Worm (Caenorhabditis elegans) whole organism, L1 larva: ENCODE results near the gene srj-6.

Source experiments
- C04F5.9 ChIP-seq: sonication (generic microtip); optimal IDR thresholded peaks from 2 replicates; lab custom pipeline; 2016; ENCODE audit warnings: missing genetic modification characterization, missing compliant biosample characterization
- C16A3.4 ChIP-seq: fragments of 150-350 bp; optimal IDR thresholded peaks from 2 replicates; lab custom pipeline; 2014; ENCODE audit warnings: missing biosample characterization, missing genetic modification characterization
- C34B4.2 ChIP-seq: sonication (generic microtip); optimal IDR thresholded peaks from 2 replicates; lab custom pipeline; 2017; ENCODE audit warnings: mild to moderate bottlenecking, missing genetic modification characterization, missing compliant biosample characterization
- Y116A8C.19 ChIP-seq: sonication (generic microtip); optimal IDR thresholded peaks from 2 replicates; lab custom pipeline; 2016; ENCODE audit warnings: missing compliant biosample characterization, missing genetic modification characterization, borderline replicate concordance
- aha-1 ChIP-seq: fragments of 150-350 bp; optimal IDR thresholded peaks from 2 replicates; lab custom pipeline; 2014; ENCODE audit warnings: missing biosample characterization, missing genetic modification characterization
- alr-1 ChIP-seq: fragments of 200-800 bp; sonication (Bioruptor generic); optimal IDR thresholded peaks from 2 replicates; lab custom pipeline; 2018; ENCODE audit warnings: borderline replicate concordance, mild to moderate bottlenecking, missing genetic modification characterization, missing compliant biosample characterization
- aly-2 ChIP-seq: fragments of 150-350 bp; optimal IDR thresholded peaks from 2 replicates; lab custom pipeline; 2014; ENCODE audit warnings: missing biosample characterization, missing genetic modification characterization
- ama-1 ChIP-seq: fragments of 150-350 bp; optimal IDR thresholded peaks from 2 replicates; lab custom pipeline; 2014
- ceh-8 ChIP-seq: fragments of 200-800 bp; sonication (Bioruptor generic); optimal IDR thresholded peaks from 2 replicates; lab custom pipeline; 2018; ENCODE audit warnings: mild to moderate bottlenecking, missing genetic modification characterization, moderate library complexity, missing compliant biosample characterization
- ceh-82 ChIP-seq, 3 experiments: fragments of 150-350 bp in 1 of 3; sonication (generic microtip) in 2 of 3; optimal IDR thresholded peaks; 2 replicates each; lab custom pipeline; 2014 to 2017; ENCODE audit warnings: missing biosample characterization in 3 of 3, missing genetic modification characterization in 3 of 3
- ces-1 ChIP-seq: fragments of 150-350 bp; optimal IDR thresholded peaks from 2 replicates; lab custom pipeline; 2014; ENCODE audit warnings: missing biosample characterization, missing genetic modification reagents, missing genetic modification characterization
- efl-1 ChIP-seq, 4 experiments: fragments of 150-350 bp; optimal IDR thresholded peaks in 3 of 4; peaks in 1 of 4; 1 replicate in 1 of 4; 2 replicates in 3 of 4; lab custom pipeline; 2014; ENCODE audit warnings: missing biosample characterization in 2 of 4, missing genetic modification characterization in 2 of 4, missing genetic modification reagents in 2 of 4
- egl-13 ChIP-seq: sonication (generic microtip); optimal IDR thresholded peaks from 2 replicates; lab custom pipeline; 2016; ENCODE audit warnings: missing genotype, missing genetic modification reagents, missing genetic modification characterization, missing compliant biosample characterization
- egl-27 ChIP-seq, 2 experiments: fragments of 150-350 bp in 1 of 2; sonication (generic microtip); optimal IDR thresholded peaks; 3 replicates each; lab custom pipeline; 2017 to 2018; ENCODE audit warnings: missing biosample characterization in 2 of 2, missing genetic modification characterization in 2 of 2, missing genetic modification reagents in 2 of 2
- elt-2 ChIP-seq: sonication (generic microtip); optimal IDR thresholded peaks from 2 replicates; lab custom pipeline; 2016; ENCODE audit warnings: missing genetic modification characterization, mild to moderate bottlenecking, inconsistent platforms, missing compliant biosample characterization, missing genetic modification reagents
- elt-3 ChIP-seq, 6 experiments: fragments of 150-350 bp in 1 of 6; sonication (generic microtip); optimal IDR thresholded peaks; 2 replicates each; lab custom pipeline; 2017 to 2018; ENCODE audit warnings: missing biosample characterization in 6 of 6, missing genetic modification characterization in 6 of 6, inconsistent platforms in 1 of 6
- fkh-8 ChIP-seq: sonication (generic microtip); optimal IDR thresholded peaks from 2 replicates; lab custom pipeline; 2016; ENCODE audit warnings: mild to moderate bottlenecking, missing genetic modification characterization, missing compliant biosample characterization
- fos-1 ChIP-seq: fragments of 150-350 bp; optimal IDR thresholded peaks from 2 replicates; lab custom pipeline; 2014; ENCODE audit warnings: missing biosample characterization, missing genetic modification characterization
- grh-1 ChIP-seq: fragments of 200-800 bp; sonication (Bioruptor generic); IDR thresholded peaks from 2 replicates; pipeline ENCODE4 v1.3.6; 2022; ENCODE audit warnings: missing genetic modification reagents, missing genetic modification characterization, missing compliant biosample characterization
- hpl-2 ChIP-seq: fragments of 150-350 bp; optimal IDR thresholded peaks from 2 replicates; lab custom pipeline; 2014; ENCODE audit warnings: missing biosample characterization, missing genetic modification reagents, missing genetic modification characterization
- isw-1 ChIP-seq: fragments of 200-800 bp; sonication (Bioruptor generic); IDR thresholded peaks from 2 replicates; pipeline ENCODE4 v1.3.6; 2022; ENCODE audit warnings: missing genetic modification characterization, missing compliant biosample characterization
- lin-13 ChIP-seq: fragments of 150-350 bp; optimal IDR thresholded peaks from 2 replicates; lab custom pipeline; 2014; ENCODE audit warnings: missing biosample characterization, missing genetic modification reagents, missing genetic modification characterization
- lin-35 ChIP-seq, 2 experiments: fragments of 150-350 bp; optimal IDR thresholded peaks; 2 replicates each; lab custom pipeline; 2014; ENCODE audit warnings: missing biosample characterization in 2 of 2, missing genetic modification characterization in 2 of 2, missing genetic modification reagents in 2 of 2
- lsy-2 ChIP-seq, 2 experiments: fragments of 150-350 bp; optimal IDR thresholded peaks; 2 replicates each; lab custom pipeline; 2014; ENCODE audit warnings: missing biosample characterization in 2 of 2, missing genetic modification characterization in 2 of 2
- mab-9 ChIP-seq: fragments of 200-800 bp; sonication (Bioruptor generic); IDR thresholded peaks from 2 replicates; pipeline ENCODE4 v1.3.6; 2022; ENCODE audit warnings: missing genetic modification reagents, missing genetic modification characterization, missing compliant biosample characterization
- mdl-1 ChIP-seq, 2 experiments: fragments of 150-350 bp; optimal IDR thresholded peaks; 2 replicates each; lab custom pipeline; 2014 to 2017; ENCODE audit warnings: missing biosample characterization in 2 of 2, missing genetic modification characterization in 2 of 2, inconsistent platforms in 1 of 2
- mef-2 ChIP-seq: fragments of 150-350 bp; optimal IDR thresholded peaks from 2 replicates; lab custom pipeline; 2014; ENCODE audit warnings: missing biosample characterization, missing genetic modification characterization
- mep-1 ChIP-seq: fragments of 150-350 bp; optimal IDR thresholded peaks from 2 replicates; lab custom pipeline; 2014; ENCODE audit warnings: missing biosample characterization, missing genetic modification characterization
- nhr-12 ChIP-seq: sonication (generic microtip); optimal IDR thresholded peaks from 2 replicates; lab custom pipeline; 2017; ENCODE audit warnings: missing biosample characterization, missing genetic modification characterization
- nhr-19 ChIP-seq: fragments of 200-800 bp; sonication (Bioruptor generic); conservative IDR thresholded peaks from 2 replicates; pipeline ENCODE4 v1.3.6; 2022; ENCODE audit warnings: missing genetic modification characterization, missing compliant biosample characterization
- nhr-20 ChIP-seq: sonication (generic microtip); optimal IDR thresholded peaks from 2 replicates; lab custom pipeline; 2016; ENCODE audit warnings: mild to moderate bottlenecking, missing genetic modification characterization, missing compliant biosample characterization
- nhr-71 ChIP-seq: sonication (generic microtip); optimal IDR thresholded peaks from 2 replicates; lab custom pipeline; 2016; ENCODE audit warnings: mild to moderate bottlenecking, missing genetic modification characterization, moderate library complexity, missing compliant biosample characterization
- nhr-77 ChIP-seq: fragments of 150-350 bp; optimal IDR thresholded peaks from 2 replicates; lab custom pipeline; 2014; ENCODE audit warnings: missing biosample characterization, missing genetic modification characterization
- nhr-84 ChIP-seq: sonication (generic microtip); optimal IDR thresholded peaks from 2 replicates; lab custom pipeline; 2017; ENCODE audit warnings: missing biosample characterization, missing genetic modification characterization
- nhr-85 ChIP-seq: sonication (generic microtip); peaks from one replicate; lab custom pipeline; 2016; ENCODE audit warnings: missing genetic modification characterization, inconsistent platforms, missing compliant biosample characterization
- pag-3 ChIP-seq: sonication (generic microtip); optimal IDR thresholded peaks from 2 replicates; lab custom pipeline; 2017; ENCODE audit warnings: missing genetic modification characterization, mild to moderate bottlenecking, missing compliant biosample characterization, antibody characterized with exemption, borderline replicate concordance; ENCODE audit not compliant: insufficient read depth
- rnt-1 ChIP-seq: sonication (generic microtip); optimal IDR thresholded peaks from 2 replicates; lab custom pipeline; 2016; ENCODE audit warnings: mild to moderate bottlenecking, missing genetic modification characterization, moderate library complexity, missing compliant biosample characterization
- snu-23 ChIP-seq: sonication (generic microtip); optimal IDR thresholded peaks from 2 replicates; lab custom pipeline; 2016; ENCODE audit warnings: missing genetic modification characterization, missing compliant biosample characterization
- sptf-1 ChIP-seq: fragments of 150-350 bp; optimal IDR thresholded peaks from 2 replicates; lab custom pipeline; 2014; ENCODE audit warnings: missing biosample characterization, missing genetic modification characterization
- sup-37 ChIP-seq: fragments of 200-800 bp; sonication (Bioruptor generic); optimal IDR thresholded peaks from 2 replicates; lab custom pipeline; 2018; ENCODE audit warnings: mild to moderate bottlenecking, missing genetic modification characterization, missing compliant biosample characterization
- unc-30 ChIP-seq: sonication (generic microtip); optimal IDR thresholded peaks from 2 replicates; lab custom pipeline; 2017; ENCODE audit warnings: missing biosample characterization, missing genetic modification characterization
- unc-62 ChIP-seq: fragments of 150-350 bp; optimal IDR thresholded peaks from 2 replicates; lab custom pipeline; 2014; ENCODE audit warnings: missing biosample characterization, missing genetic modification reagents, missing genetic modification characterization
- unc-98 ChIP-seq: fragments of 200-800 bp; sonication (Bioruptor generic); IDR thresholded peaks from 2 replicates; pipeline ENCODE4 v1.3.6; 2022; ENCODE audit warnings: missing genetic modification characterization, missing compliant biosample characterization
- vab-15 ChIP-seq: sonication (generic microtip); optimal IDR thresholded peaks from 2 replicates; lab custom pipeline; 2017; ENCODE audit warnings: missing genotype, mild to moderate bottlenecking, missing genetic modification characterization, missing compliant biosample characterization
- ztf-4 ChIP-seq: fragments of 150-350 bp; optimal IDR thresholded peaks from 2 replicates; lab custom pipeline; 2014; ENCODE audit warnings: missing biosample characterization, missing genetic modification characterization

Gene srj-6

DNA sequence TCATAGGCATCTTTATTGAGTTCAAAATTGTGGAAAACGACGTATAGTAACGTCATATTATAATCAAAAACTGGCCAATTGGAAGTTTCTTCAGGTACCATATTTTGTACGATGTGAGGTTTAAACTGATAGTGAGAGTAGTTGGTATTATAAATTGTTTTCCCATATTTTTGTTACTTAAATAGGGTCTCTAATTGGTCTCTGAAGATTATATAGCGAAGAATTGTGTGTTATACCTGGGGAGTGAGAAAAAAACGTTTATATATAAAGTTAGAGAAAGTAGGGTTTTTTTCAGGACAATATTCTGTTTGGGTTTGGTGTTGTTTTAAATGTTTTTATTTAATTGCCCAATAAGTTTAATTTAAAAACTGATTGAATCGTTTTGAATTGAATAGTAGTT, 29.4 kb downstream of the srj-6 start, which contains the start of gene srt-17:
Gene srt-17, minus strand, starts transcription at position 101 of the 400 bp plus-strand sequence.
- no peak for TF ChIP-seq alr-1 (tag; lab: Kevin White, UChicago)
- TF ChIP-seq ces-1 (GFP tag; lab: Kevin White, UChicago) = no peak
- no peak for TF ChIP-seq nhr-85 (tag; lab: Kevin White, UChicago)
- TF ChIP-seq ceh-82 (tag; optimal IDR thresholded peaks at IDR 0.05; lab: Kevin White, UChicago) = no peak
- no peak for TF ChIP-seq Y116A8C.19 (tag; lab: Kevin White, UChicago)
- TF ChIP-seq unc-62 (GFP tag; lab: Kevin White, UChicago) = no peak
- TF ChIP-seq unc-98 (GFP tag; lab: Robert Waterston, UW) = no peak
- TF ChIP-seq vab-15 (tag; lab: Kevin White, UChicago) = no peak
- no peak for TF ChIP-seq nhr-84 (tag; lab: Kevin White, UChicago)
- TF ChIP-seq mdl-1 (tag; optimal IDR thresholded peaks at IDR 0.05; lab: Kevin White, UChicago) = no peak
- TF ChIP-seq C34B4.2 (tag; lab: Kevin White, UChicago) = no peak
- TF ChIP-seq grh-1 = no peak
- no peak for TF ChIP-seq aly-2 (tag; lab: Kevin White, UChicago)

DNA sequence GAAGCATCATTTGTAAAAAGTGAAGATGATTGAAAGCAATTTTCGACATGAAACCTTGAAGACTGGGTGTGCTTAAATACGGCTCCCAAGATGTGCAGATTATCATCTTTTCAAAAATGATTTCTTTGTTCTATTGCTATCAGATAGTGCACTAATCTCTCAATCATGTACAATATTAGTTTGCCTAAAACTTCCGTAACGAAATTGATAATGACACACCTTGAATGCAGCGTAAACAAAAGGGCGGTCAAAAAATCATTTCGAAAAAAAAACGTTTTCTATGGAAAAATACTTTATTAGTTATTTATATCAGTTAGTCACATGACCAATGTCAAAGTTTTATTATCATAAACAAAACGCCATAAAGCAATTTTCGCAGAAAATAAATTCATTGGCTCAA, 31.4 kb downstream of the srj-6 start, which contains the start of gene F48G7.5:
Gene F48G7.5, minus strand, starts transcription at position 34 of the 400 bp plus-strand sequence.
- TF ChIP-seq elt-2 (tag; lab: Kevin White, UChicago) (peak; percentile 29), egl-27 (tag; optimal IDR thresholded peaks at IDR 0.05; lab: Kevin White, UChicago) (no peak)

DNA sequence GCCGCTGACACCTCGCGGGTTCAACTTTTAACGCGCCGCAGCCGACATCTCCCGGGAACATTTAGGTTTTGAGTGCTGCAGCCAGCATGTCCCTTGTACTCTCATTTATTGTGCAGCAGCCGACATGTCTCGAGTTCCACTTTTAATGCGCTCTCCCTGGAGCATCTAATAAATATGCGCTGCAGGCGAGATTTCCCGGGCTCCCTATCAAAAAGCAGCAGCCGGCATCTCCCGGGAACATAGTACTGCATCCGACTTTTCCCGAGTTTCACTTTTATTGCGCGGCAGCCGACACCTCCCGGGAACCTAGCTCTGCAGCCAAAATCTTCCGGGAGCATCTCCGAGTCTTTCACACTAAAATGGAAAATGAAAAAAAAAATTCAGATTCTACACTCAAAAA, 33.3 kb downstream of the srj-6 start:
- TF ChIP-seq lsy-2 (tag; optimal IDR thresholded peaks at IDR 0.05; lab: Kevin White, UChicago) (no peak), C16A3.4 (tag; lab: Kevin White, UChicago) (no peak), ceh-82 (tag; optimal IDR thresholded peaks at IDR 0.05; lab: Kevin White, UChicago) (no peak), lin-35 (GFP tag; optimal IDR thresholded peaks at IDR 0.05; lab: Kevin White, UChicago) (no peak), ama-1 (no peak), nhr-71 (no peak), ztf-4 (no peak), egl-13 (no peak), vab-15 (tag; lab: Kevin White, UChicago) (no peak), nhr-20 (tag; lab: Kevin White, UChicago) (no peak)

DNA sequence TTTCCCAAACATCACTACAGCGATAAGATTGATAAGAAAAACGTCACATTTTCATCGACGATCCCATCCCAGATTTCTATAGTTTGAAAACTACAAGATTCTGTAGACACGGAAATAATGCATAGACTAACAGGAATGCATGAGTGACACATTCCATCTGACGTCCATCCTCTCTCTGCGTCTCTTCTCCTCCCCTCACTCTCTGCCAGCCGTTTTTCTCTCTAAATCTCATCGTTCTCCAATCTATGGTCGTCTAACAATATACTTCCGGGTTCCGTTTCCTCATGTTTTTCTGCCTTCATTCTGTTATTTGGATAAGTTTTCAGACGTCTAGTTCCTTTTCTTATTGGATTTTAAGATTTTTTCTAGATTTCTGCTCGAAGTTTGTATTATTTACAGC, 35.2 kb downstream of the srj-6 start, which contains the start of gene F48G7.4:
Gene F48G7.4, plus strand, starts transcription at position 400 of the 400 bp plus-strand sequence.
- TF ChIP-seq lsy-2 (tag; optimal IDR thresholded peaks at IDR 0.05; lab: Kevin White, UChicago) (peak in 1 of 2 experiments; percentile 72), Y116A8C.19 (tag; lab: Kevin White, UChicago) (no peak), mef-2 (peak; percentile 24), ztf-4 (peak; percentile 73), snu-23 (peak; percentile 86), mab-9 (GFP tag; lab: Robert Waterston, UW) (no peak), sup-37 (GFP tag; lab: Kevin White, UChicago) (no peak), fos-1 (peak; percentile 60), rnt-1 (tag; lab: Kevin White, UChicago) (peak; percentile 67), unc-30 (tag; lab: Kevin White, UChicago) (no peak), hpl-2 (GFP tag; lab: Kevin White, UChicago) (no peak), isw-1 (GFP tag; lab: Robert Waterston, UW) (peak; percentile 33), nhr-77 (tag; lab: Kevin White, UChicago) (peak; percentile 23), sptf-1 (no peak), nhr-19 (GFP tag; lab: Robert Waterston, UW) (peak; percentile 60), C34B4.2 (tag; lab: Kevin White, UChicago) (no peak), efl-1 (optimal IDR thresholded peaks at IDR 0.05; lab: Kevin White, UChicago) (peak; percentile 73 to 75), efl-1 (GFP tag; optimal IDR thresholded peaks at IDR 0.05 in 1 of 2; lab: Kevin White, UChicago) (peak in 1 of 2 experiments; percentile 47), pag-3 (tag; lab: Kevin White, UChicago) (no peak), lin-13 (GFP tag; lab: Kevin White, UChicago) (peak; percentile 15), unc-98 (GFP tag; lab: Robert Waterston, UW) (no peak), elt-2 (tag; lab: Kevin White, UChicago) (no peak), egl-13 (peak; percentile 55), ceh-8 (GFP tag; lab: Kevin White, UChicago) (no peak), C04F5.9 (tag; lab: Kevin White, UChicago) (no peak), aha-1 (tag; lab: Kevin White, UChicago) (no peak), fkh-8 (tag; lab: Kevin White, UChicago) (peak; percentile 91), elt-3 (tag; optimal IDR thresholded peaks at IDR 0.05; lab: Kevin White, UChicago) (peak in 1 of 6 experiments; percentile 23), nhr-12 (tag; lab: Kevin White, UChicago) (no peak), mep-1 (peak; percentile 25), nhr-20 (tag; lab: Kevin White, UChicago) (peak; percentile 91)
